Worm (Caenorhabditis elegans) whole organism, L3 larva: ENCODE results near the gene nhr-76.

ENCODE experiments used
- R02D3.7 ChIP-seq: fragments of 150-350 bp; optimal IDR thresholded peaks from 2 replicates; lab custom pipeline; 2014; ENCODE audit warnings: missing biosample characterization, missing genetic modification characterization
- ZK546.5 ChIP-seq: sonication (generic microtip); optimal IDR thresholded peaks from 2 replicates; lab custom pipeline; 2017; ENCODE audit warnings: missing biosample characterization, missing genetic modification characterization
- aly-2 ChIP-seq: fragments of 150-350 bp; optimal IDR thresholded peaks from 2 replicates; lab custom pipeline; 2014; ENCODE audit warnings: missing biosample characterization, missing genetic modification characterization
- ama-1 ChIP-seq: fragments of 150-350 bp; optimal IDR thresholded peaks from 2 replicates; lab custom pipeline; 2018
- ceh-16 ChIP-seq: sonication (generic microtip); optimal IDR thresholded peaks from 2 replicates; lab custom pipeline; 2017; ENCODE audit warnings: missing biosample characterization, missing genetic modification characterization
- ceh-28 ChIP-seq: fragments of 150-350 bp; optimal IDR thresholded peaks from 2 replicates; lab custom pipeline; 2014; ENCODE audit warnings: missing biosample characterization, missing genetic modification reagents, missing genetic modification characterization
- ceh-82 ChIP-seq: fragments of 150-350 bp; optimal IDR thresholded peaks from 2 replicates; lab custom pipeline; 2014; ENCODE audit warnings: missing biosample characterization, missing genetic modification characterization
- ceh-9 ChIP-seq: sonication (generic microtip); optimal IDR thresholded peaks from 2 replicates; lab custom pipeline; 2018; ENCODE audit warnings: missing biosample characterization, missing genetic modification characterization
- daf-12 ChIP-seq: fragments of 150-350 bp; optimal IDR thresholded peaks from 2 replicates; lab custom pipeline; 2014; ENCODE audit warnings: missing biosample characterization, missing genetic modification reagents, missing genetic modification characterization
- egl-27 ChIP-seq: sonication (generic microtip); optimal IDR thresholded peaks from 4 replicates; lab custom pipeline; 2017; ENCODE audit warnings: missing biosample characterization, missing genetic modification reagents, missing genetic modification characterization
- egl-5 ChIP-seq: fragments of 150-350 bp; optimal IDR thresholded peaks from 2 replicates; lab custom pipeline; 2017; ENCODE audit warnings: missing biosample characterization, missing genetic modification reagents, missing genetic modification characterization, inconsistent platforms
- elt-1 ChIP-seq: fragments of 150-350 bp; optimal IDR thresholded peaks from 2 replicates; lab custom pipeline; 2014; ENCODE audit warnings: missing biosample characterization, missing genetic modification characterization
- elt-2 ChIP-seq: sonication (generic microtip); optimal IDR thresholded peaks from 2 replicates; lab custom pipeline; 2016; ENCODE audit warnings: missing genetic modification reagents, mild to moderate bottlenecking, missing genetic modification characterization, missing compliant biosample characterization
- elt-3 ChIP-seq, 3 experiments: fragments of 150-350 bp in 1 of 3; sonication (generic microtip) in 2 of 3; optimal IDR thresholded peaks; 2 replicates in 2 of 3; 4 replicates in 1 of 3; lab custom pipeline; 2014 to 2017; ENCODE audit warnings: missing biosample characterization in 3 of 3, missing genetic modification characterization in 3 of 3
- eor-1 ChIP-seq, 2 experiments: fragments of 150-350 bp; optimal IDR thresholded peaks; 2 replicates each; lab custom pipeline; 2014 to 2018; ENCODE audit warnings: missing biosample characterization in 2 of 2, missing genetic modification characterization in 2 of 2
- fkh-10 ChIP-seq: sonication (generic microtip); optimal IDR thresholded peaks from 2 replicates; lab custom pipeline; 2017; ENCODE audit warnings: missing biosample characterization, missing genetic modification reagents, missing genetic modification characterization
- fkh-2 ChIP-seq: fragments of 150-350 bp; optimal IDR thresholded peaks from 2 replicates; lab custom pipeline; 2014; ENCODE audit warnings: missing biosample characterization, missing genetic modification reagents, missing genetic modification characterization
- fos-1 ChIP-seq: fragments of 150-350 bp; optimal IDR thresholded peaks from 2 replicates; lab custom pipeline; 2014; ENCODE audit warnings: missing biosample characterization, missing genetic modification characterization
- hmg-11 ChIP-seq: sonication (generic microtip); optimal IDR thresholded peaks from 2 replicates; lab custom pipeline; 2016; ENCODE audit warnings: missing genetic modification characterization, missing compliant biosample characterization
- jun-1 ChIP-seq: fragments of 150-350 bp; optimal IDR thresholded peaks from 2 replicates; lab custom pipeline; 2014; ENCODE audit warnings: missing biosample characterization, missing genetic modification reagents, missing genetic modification characterization
- lin-15B ChIP-seq: fragments of 150-350 bp; optimal IDR thresholded peaks from 2 replicates; lab custom pipeline; 2014; ENCODE audit warnings: missing biosample characterization, missing genetic modification characterization
- lin-39 ChIP-seq: fragments of 150-350 bp; optimal IDR thresholded peaks from 2 replicates; lab custom pipeline; 2018; ENCODE audit warnings: missing biosample characterization, missing genetic modification reagents, missing genetic modification characterization
- lsy-12 ChIP-seq: sonication (generic microtip); optimal IDR thresholded peaks from 2 replicates; lab custom pipeline; 2016; ENCODE audit warnings: mild to moderate bottlenecking, missing genetic modification characterization, missing compliant biosample characterization
- mdl-1 ChIP-seq: fragments of 150-350 bp; optimal IDR thresholded peaks from 2 replicates; lab custom pipeline; 2014; ENCODE audit warnings: missing biosample characterization, missing genetic modification characterization
- mml-1 ChIP-seq: fragments of 150-350 bp; sonication (generic microtip); optimal IDR thresholded peaks from 3 replicates; lab custom pipeline; 2014; ENCODE audit warnings: missing biosample characterization, missing genetic modification characterization
- nfya-1 ChIP-seq: sonication (generic microtip); optimal IDR thresholded peaks from 2 replicates; lab custom pipeline; 2017; ENCODE audit warnings: missing genetic modification characterization, mild to moderate bottlenecking, missing compliant biosample characterization, antibody characterized with exemption, moderate library complexity; ENCODE audit not compliant: insufficient read depth
- nhr-11 ChIP-seq: fragments of 150-350 bp; optimal IDR thresholded peaks from 2 replicates; lab custom pipeline; 2014; ENCODE audit warnings: missing biosample characterization, missing genetic modification characterization
- nhr-12 ChIP-seq: fragments of 150-350 bp; optimal IDR thresholded peaks from 2 replicates; lab custom pipeline; 2014; ENCODE audit warnings: missing biosample characterization, missing genetic modification characterization
- nhr-23 ChIP-seq: fragments of 150-350 bp; optimal IDR thresholded peaks from 2 replicates; lab custom pipeline; 2014; ENCODE audit warnings: missing biosample characterization, missing genetic modification reagents, missing genetic modification characterization
- nhr-237 ChIP-seq: fragments of 150-350 bp; optimal IDR thresholded peaks from 2 replicates; lab custom pipeline; 2014; ENCODE audit warnings: missing biosample characterization, missing genetic modification characterization
- nhr-25 ChIP-seq: sonication (generic microtip); optimal IDR thresholded peaks from 2 replicates; lab custom pipeline; 2017; ENCODE audit warnings: missing biosample characterization, missing genetic modification characterization
- nhr-28 ChIP-seq: fragments of 150-350 bp; optimal IDR thresholded peaks from 2 replicates; lab custom pipeline; 2014; ENCODE audit warnings: missing biosample characterization, missing genetic modification characterization
- nhr-43 ChIP-seq: sonication (generic microtip); optimal IDR thresholded peaks from 2 replicates; lab custom pipeline; 2016; ENCODE audit warnings: mild to moderate bottlenecking, missing genetic modification characterization, missing compliant biosample characterization; ENCODE audit not compliant: poor library complexity, severe bottlenecking
- nhr-67 ChIP-seq: fragments of 150-350 bp; optimal IDR thresholded peaks from 2 replicates; lab custom pipeline; 2014; ENCODE audit warnings: missing biosample characterization, missing genetic modification characterization
- nhr-76 ChIP-seq: fragments of 150-350 bp; sonication (generic microtip); optimal IDR thresholded peaks from 5 replicates; lab custom pipeline; 2014; ENCODE audit warnings: missing biosample characterization, missing genetic modification characterization
- nhr-77 ChIP-seq: fragments of 150-350 bp; optimal IDR thresholded peaks from 2 replicates; lab custom pipeline; 2014; ENCODE audit warnings: missing biosample characterization, missing genetic modification characterization
- pha-4 ChIP-seq: fragments of 150-350 bp; optimal IDR thresholded peaks from 2 replicates; lab custom pipeline; 2014; ENCODE audit warnings: missing biosample characterization, missing genetic modification reagents, missing genetic modification characterization
- pqm-1 ChIP-seq: fragments of 150-350 bp; optimal IDR thresholded peaks from 2 replicates; lab custom pipeline; 2017; ENCODE audit warnings: missing biosample characterization, missing genetic modification characterization, inconsistent platforms
- sea-2 ChIP-seq: fragments of 150-350 bp; sonication (generic microtip); optimal IDR thresholded peaks from 4 replicates; lab custom pipeline; 2014; ENCODE audit warnings: missing biosample characterization, missing genetic modification reagents, missing genetic modification characterization
- skn-1 ChIP-seq: fragments of 150-350 bp; optimal IDR thresholded peaks from 2 replicates; lab custom pipeline; 2014; ENCODE audit warnings: missing biosample characterization, missing genetic modification characterization
- snpc-4 ChIP-seq: fragments of 150-350 bp; optimal IDR thresholded peaks from 2 replicates; lab custom pipeline; 2014; ENCODE audit warnings: missing biosample characterization, missing genetic modification characterization
- tbx-2 ChIP-seq: sonication (generic microtip); optimal IDR thresholded peaks from 2 replicates; lab custom pipeline; 2016; ENCODE audit warnings: mild to moderate bottlenecking, missing genetic modification characterization, missing compliant biosample characterization
- unc-39 ChIP-seq: sonication (generic microtip); optimal IDR thresholded peaks from 4 replicates; lab custom pipeline; 2017; ENCODE audit warnings: missing biosample characterization, missing genetic modification characterization
- unc-62 ChIP-seq: fragments of 150-350 bp; sonication (generic microtip); optimal IDR thresholded peaks from 4 replicates; lab custom pipeline; 2014; ENCODE audit warnings: missing biosample characterization, missing genetic modification reagents, missing genetic modification characterization
- zag-1 ChIP-seq: fragments of 150-350 bp; optimal IDR thresholded peaks from 2 replicates; lab custom pipeline; 2014; ENCODE audit warnings: missing biosample characterization, missing genetic modification characterization
- ztf-11 ChIP-seq: fragments of 150-350 bp; optimal IDR thresholded peaks from 2 replicates; lab custom pipeline; 2014; ENCODE audit warnings: missing biosample characterization, missing genetic modification characterization
- ztf-4 ChIP-seq: fragments of 150-350 bp; optimal IDR thresholded peaks from 2 replicates; lab custom pipeline; 2014; ENCODE audit warnings: missing biosample characterization, missing genetic modification characterization

The nhr-76 gene

DNA sequence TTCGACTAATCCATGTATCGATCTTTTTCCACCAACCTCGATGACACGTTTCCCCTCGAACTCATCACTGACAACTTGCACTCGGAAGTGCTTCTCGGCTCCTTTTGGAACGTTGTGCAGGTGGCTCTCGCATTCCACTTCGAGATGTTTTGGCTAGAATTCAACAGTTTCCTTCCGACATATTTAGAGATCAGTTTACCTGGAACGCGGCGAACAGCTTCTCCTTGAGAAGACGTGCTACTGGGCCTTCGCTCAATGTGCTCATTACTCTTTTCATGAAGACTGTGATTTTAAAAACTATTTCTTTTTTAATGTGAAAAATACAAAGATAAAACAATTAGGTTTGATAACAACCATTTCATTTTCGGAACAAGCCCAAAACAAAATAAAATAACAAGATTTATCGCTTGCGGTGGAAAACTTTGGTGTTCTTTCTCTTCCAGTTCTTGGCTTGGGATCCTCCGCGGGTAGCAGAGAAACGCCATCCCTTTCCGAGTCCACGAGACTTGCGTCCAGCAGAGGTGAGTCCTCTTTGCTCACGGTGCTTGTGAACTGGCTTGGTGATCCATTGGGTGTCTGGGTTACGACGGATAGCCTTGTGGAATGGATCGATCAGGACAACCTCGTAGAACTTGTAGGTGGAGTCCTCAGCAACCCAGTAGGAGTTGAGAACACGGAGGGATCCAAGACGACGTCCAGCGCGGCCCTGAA lies 26.0 kb downstream of the nhr-76 start, which contains the start of gene K11H12.1:
Gene K11H12.1 (minus strand): TSS at position 284 of the 711 bp plus-strand sequence.
- TF ChIP-seq nhr-43 (tag; lab: Kevin White, UChicago) (peak; percentile 28), lin-15B (tag; lab: Kevin White, UChicago) (no peak)

ce11 chrIV:654526-655440 lies 27.4 kb downstream of the nhr-76 start, which contains the start of the genes rpl-15 and K11H12.8:
Gene rpl-15 (minus strand): TSS chrIV:654576.
Gene K11H12.8 (plus strand): TSS chrIV:655390.
- peak; percentile 98 for TF ChIP-seq snpc-4 (tag; lab: Kevin White, UChicago)
- TF ChIP-seq tbx-2: peak; percentile 98
- TF ChIP-seq nhr-67 (tag; lab: Kevin White, UChicago): peak; percentile 66
- peak; percentile 100 for TF ChIP-seq nhr-23 (tag; lab: Kevin White, UChicago)
- peak; percentile 69 for TF ChIP-seq sea-2 (GFP tag; lab: Kevin White, UChicago)
- TF ChIP-seq ZK546.5 (tag; lab: Kevin White, UChicago): peak; percentile 76
- TF ChIP-seq aly-2: peak; percentile 89
- TF ChIP-seq egl-5 (tag; lab: Kevin White, UChicago): peak; percentile 98
- TF ChIP-seq elt-3 (tag; optimal IDR thresholded peaks at IDR 0.05; lab: Kevin White, UChicago): peak; percentile 79 to 99 (median 92)
- peak; percentile 99 for TF ChIP-seq fkh-10 (GFP tag; lab: Kevin White, UChicago)
- peak; percentile 99 for TF ChIP-seq lin-39
- peak; percentile 100 for TF ChIP-seq lsy-12 (tag; lab: Kevin White, UChicago)
- TF ChIP-seq ztf-11: peak; percentile 71
- TF ChIP-seq nhr-43 (tag; lab: Kevin White, UChicago): peak; percentile 99
- TF ChIP-seq daf-12 (tag; lab: Kevin White, UChicago): peak; percentile 79
- TF ChIP-seq ztf-4 (tag; lab: Kevin White, UChicago): peak; percentile 97
- TF ChIP-seq skn-1 (tag; lab: Kevin White, UChicago): peak; percentile 97
- peak; percentile 100 for TF ChIP-seq pha-4 (tag; lab: Kevin White, UChicago)
- TF ChIP-seq pqm-1 (tag; lab: Kevin White, UChicago): peak; percentile 95
- peak; percentile 97 for TF ChIP-seq ceh-82 (tag; lab: Kevin White, UChicago)
- TF ChIP-seq eor-1 (tag; optimal IDR thresholded peaks at IDR 0.05; lab: Kevin White, UChicago): no peak
- TF ChIP-seq elt-1: peak; percentile 92
- TF ChIP-seq nhr-76 (tag; lab: Kevin White, UChicago): peak; percentile 89
- peak; percentile 71 for TF ChIP-seq ceh-16
- no peak for TF ChIP-seq nhr-12 (tag; lab: Kevin White, UChicago)
- peak; percentile 96 for TF ChIP-seq mdl-1 (tag; lab: Kevin White, UChicago)
- peak; percentile 66 for TF ChIP-seq unc-39 (tag; lab: Kevin White, UChicago)
- peak; percentile 93 for TF ChIP-seq ama-1 (lab: Kevin White, UChicago)
- TF ChIP-seq hmg-11 (tag; lab: Kevin White, UChicago): peak; percentile 100
- TF ChIP-seq nhr-28: peak; percentile 91
- TF ChIP-seq egl-27 (tag; lab: Kevin White, UChicago): peak; percentile 97
- TF ChIP-seq lin-15B (tag; lab: Kevin White, UChicago): peak; percentile 99
- TF ChIP-seq zag-1 (tag; lab: Kevin White, UChicago): peak; percentile 88
- no peak for TF ChIP-seq nhr-237 (tag; lab: Kevin White, UChicago)
- no peak for TF ChIP-seq mml-1 (tag; lab: Kevin White, UChicago)
- TF ChIP-seq nfya-1 (tag; lab: Kevin White, UChicago): peak; percentile 100
- TF ChIP-seq elt-2 (tag; lab: Kevin White, UChicago): peak; percentile 98
- TF ChIP-seq fos-1: peak; percentile 99
- peak; percentile 99 for TF ChIP-seq jun-1 (tag; lab: Kevin White, UChicago)
- TF ChIP-seq R02D3.7 (tag; lab: Kevin White, UChicago): peak; percentile 99
- peak; percentile 98 for TF ChIP-seq unc-62 (GFP tag; lab: Kevin White, UChicago)
- TF ChIP-seq ceh-9 (tag; lab: Kevin White, UChicago): no peak
- TF ChIP-seq nhr-77 (tag; lab: Kevin White, UChicago): peak; percentile 96
- peak; percentile 96 for TF ChIP-seq ceh-28
- TF ChIP-seq fkh-2 (tag; lab: Kevin White, UChicago): peak; percentile 89
- TF ChIP-seq nhr-25 (tag; lab: Kevin White, UChicago): peak; percentile 100
- TF ChIP-seq nhr-11 (tag; lab: Kevin White, UChicago): peak; percentile 98
- TF ChIP-seq, all 47 proteins: peak for 42
